Fruit fly (Drosophila melanogaster): Measurements from ENCODE around the gene CG9853.

The CG9853 gene

DNA sequence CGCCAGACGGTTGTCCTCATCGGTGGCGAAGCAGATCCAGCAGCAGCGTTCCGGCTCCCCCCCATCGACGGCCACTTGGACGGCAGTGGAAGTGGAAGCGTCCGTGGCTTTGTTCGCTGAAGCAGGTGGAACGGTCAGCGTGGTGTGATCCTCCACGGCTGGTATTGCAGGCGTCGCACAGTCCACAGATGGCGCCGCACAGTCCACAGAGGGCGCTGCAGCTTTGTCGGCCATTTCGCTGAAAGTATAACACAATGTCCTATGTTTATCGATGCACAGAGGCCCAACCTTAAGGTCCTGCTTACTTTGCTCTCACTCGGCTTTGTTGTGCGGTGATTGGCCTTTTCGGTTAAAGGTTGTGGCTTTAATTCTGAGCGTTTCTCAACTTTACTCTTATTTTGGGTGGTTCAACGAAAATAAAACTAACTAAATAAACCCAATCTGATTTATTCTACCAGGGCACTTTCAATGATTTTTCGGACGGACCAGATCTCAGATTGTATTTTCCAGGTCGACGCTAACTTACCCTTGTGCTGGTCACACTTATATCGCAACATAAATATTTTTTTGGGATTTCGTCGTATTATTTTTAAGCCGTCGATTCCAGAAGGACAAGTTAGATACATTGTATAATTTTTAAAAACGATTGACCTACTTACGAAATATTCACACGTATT lies 4.3 kb downstream of the CG9853 start, which contains the start of gene CG9855 (continued):
- no peak for TF ChIP-seq CG10274 (GFP tag; optimal IDR thresholded peaks at IDR 0.05)
- no peak for TF ChIP-seq fu2 (GFP tag; optimal IDR thresholded peaks at IDR 0.05)
- no peak for TF ChIP-seq corto (GFP tag; optimal IDR thresholded peaks at IDR 0.05)
- TF ChIP-seq CG7987 (GFP tag; optimal IDR thresholded peaks at IDR 0.05), result no peak
- TF ChIP-seq jumu (GFP tag; optimal IDR thresholded peaks at IDR 0.05), result no peak
- no peak for TF ChIP-seq CG12942 (GFP tag; optimal IDR thresholded peaks at IDR 0.05)
- TF ChIP-seq Optix (GFP tag; IDR thresholded peaks at IDR 0.05), result no peak
- no peak for TF ChIP-seq nerfin-2 (GFP tag; IDR thresholded peaks at IDR 0.05; ENCODE audit: partially characterized antibody)
- TF ChIP-seq nerfin-1 (tag; optimal IDR thresholded peaks at IDR 0.05), result peak; percentile 8
- no peak for TF ChIP-seq z (GFP tag; IDR thresholded peaks at IDR 0.05)
- TF ChIP-seq tx (GFP tag; optimal IDR thresholded peaks at IDR 0.05), result no peak
- no peak for TF ChIP-seq Hmx (GFP tag; optimal IDR thresholded peaks at IDR 0.05)
- TF ChIP-seq onecut (GFP tag; IDR thresholded peaks at IDR 0.05), result no peak
- no peak for TF ChIP-seq da (GFP tag; optimal IDR thresholded peaks at IDR 0.05)
- TF ChIP-seq tna (GFP tag; IDR thresholded peaks at IDR 0.05; ENCODE audit: partially characterized antibody), result no peak
- no peak for TF ChIP-seq eve (GFP tag; optimal IDR thresholded peaks at IDR 0.05)
- TF ChIP-seq jigr1 (GFP tag; IDR thresholded peaks at IDR 0.05), result no peak
- no peak for TF ChIP-seq Ravus (GFP tag; IDR thresholded peaks at IDR 0.05)
- TF ChIP-seq ken (GFP tag; IDR thresholded peaks at IDR 0.05), result no peak
- TF ChIP-seq CG14014 (GFP tag; IDR thresholded peaks at IDR 0.05), result no peak
- no peak for TF ChIP-seq lola (GFP tag; optimal IDR thresholded peaks at IDR 0.05)
- TF ChIP-seq trem (tag; optimal IDR thresholded peaks at IDR 0.05), result peak; percentile 46
- peak; percentile 17 for TF ChIP-seq Hmr (GFP tag; optimal IDR thresholded peaks at IDR 0.05)
- no peak for TF ChIP-seq Aef1 (GFP tag; IDR thresholded peaks at IDR 0.05)
- TF ChIP-seq ems (GFP tag; optimal IDR thresholded peaks at IDR 0.05), result no peak
- TF ChIP-seq Kr (GFP tag; optimal IDR thresholded peaks at IDR 0.05), result no peak
- TF ChIP-seq CG13287 (GFP tag; IDR thresholded peaks at IDR 0.05; ENCODE audit: partially characterized antibody), result peak; percentile 48; the same call in 1 of the 2 replicates
- TF ChIP-seq hkb (optimal IDR thresholded peaks at IDR 0.05), result no peak
- TF ChIP-seq hkb (GFP tag; IDR thresholded peaks at IDR 0.05), result no peak
- TF ChIP-seq H2.0 (GFP tag; IDR thresholded peaks at IDR 0.05), result no peak
- no peak for TF ChIP-seq CG10654 (GFP tag; optimal IDR thresholded peaks at IDR 0.05)
- no peak for TF ChIP-seq ttk (GFP tag; IDR thresholded peaks at IDR 0.05)
- TF ChIP-seq CG2875 (GFP tag; optimal IDR thresholded peaks at IDR 0.05), result no peak
- no peak for TF ChIP-seq Meics (GFP tag; optimal IDR thresholded peaks at IDR 0.05)
- TF ChIP-seq phol (tag; optimal IDR thresholded peaks at IDR 0.05), result peak; percentile 32
- TF ChIP-seq CG17359 (tag; optimal IDR thresholded peaks at IDR 0.05), result no peak
- no peak for TF ChIP-seq CG6689 (GFP tag; IDR thresholded peaks at IDR 0.05)
- TF ChIP-seq shn (GFP tag; optimal IDR thresholded peaks at IDR 0.05), result no peak
- no peak for TF ChIP-seq al (GFP tag; IDR thresholded peaks at IDR 0.05)
- TF ChIP-seq Dbx (GFP tag; IDR thresholded peaks at IDR 0.05), result no peak
- no peak for TF ChIP-seq CG8765 (GFP tag; IDR thresholded peaks at IDR 0.05)
- TF ChIP-seq Mad (GFP tag; optimal IDR thresholded peaks at IDR 0.05), result no peak
- TF ChIP-seq ind (GFP tag; optimal IDR thresholded peaks at IDR 0.05), result no peak
- no peak for TF ChIP-seq HLH4C (GFP tag; IDR thresholded peaks at IDR 0.05; ENCODE audit: partially characterized antibody)
- TF ChIP-seq CG2889 (GFP tag; IDR thresholded peaks at IDR 0.05), result no peak
- no peak for TF ChIP-seq ac (GFP tag; optimal IDR thresholded peaks at IDR 0.05)
- no peak for TF ChIP-seq Dip3 (GFP tag; optimal IDR thresholded peaks at IDR 0.05)
- TF ChIP-seq HmgZ (tag; optimal IDR thresholded peaks at IDR 0.05), result peak; percentile 21
- no peak for TF ChIP-seq CG10565 (GFP tag; optimal IDR thresholded peaks at IDR 0.05)
- TF ChIP-seq CG4730 (GFP tag; IDR thresholded peaks at IDR 0.05), result no peak
- peak; percentile 24 for TF ChIP-seq Elba2 (GFP tag; optimal IDR thresholded peaks at IDR 0.05)
- no peak for TF ChIP-seq CHES-1-like (GFP tag; optimal IDR thresholded peaks at IDR 0.05)

Data from whole organism, embryonic.